Worm (Caenorhabditis elegans) whole organism, L2 larva: ENCODE results near the gene parn-1.
A peak's percentile ranks its signal among the peaks of the same experiment; 100 is the strongest.

Source experiments
- C34F6.9 ChIP-seq: fragments of 150-350 bp; optimal IDR thresholded peaks from 2 replicates; lab custom pipeline; 2014; ENCODE audit warnings: missing biosample characterization, missing genetic modification characterization
- F13H6.1 ChIP-seq: sonication (generic microtip); optimal IDR thresholded peaks from 2 replicates; lab custom pipeline; 2016; ENCODE audit warnings: missing genetic modification characterization, missing compliant biosample characterization
- R02D3.7 ChIP-seq: fragments of 150-350 bp; optimal IDR thresholded peaks from 2 replicates; lab custom pipeline; 2014; ENCODE audit warnings: missing biosample characterization, missing genetic modification characterization
- Y55F3AM.14 ChIP-seq: fragments of 200-800 bp; sonication (Bioruptor generic); optimal IDR thresholded peaks from 2 replicates; lab custom pipeline; 2018; ENCODE audit warnings: mild to moderate bottlenecking, missing genetic modification characterization, missing compliant biosample characterization
- ZK546.5 ChIP-seq: sonication (generic microtip); optimal IDR thresholded peaks from 2 replicates; lab custom pipeline; 2017; ENCODE audit warnings: missing biosample characterization, missing genetic modification characterization
- aly-2 ChIP-seq: fragments of 150-350 bp; optimal IDR thresholded peaks from 2 replicates; lab custom pipeline; 2014; ENCODE audit warnings: missing biosample characterization, missing genetic modification characterization
- ceh-16 ChIP-seq: fragments of 150-350 bp; optimal IDR thresholded peaks from 2 replicates; lab custom pipeline; 2014; ENCODE audit warnings: missing biosample characterization, missing genetic modification characterization
- ceh-82 ChIP-seq: fragments of 150-350 bp; optimal IDR thresholded peaks from 2 replicates; lab custom pipeline; 2014; ENCODE audit warnings: missing biosample characterization, missing genetic modification characterization
- crh-2 ChIP-seq: sonication (generic microtip); optimal IDR thresholded peaks from 2 replicates; lab custom pipeline; 2017; ENCODE audit warnings: missing biosample characterization, missing genetic modification characterization
- egl-27 ChIP-seq: sonication (generic microtip); optimal IDR thresholded peaks from 3 replicates; lab custom pipeline; 2017; ENCODE audit warnings: missing biosample characterization, missing genetic modification reagents, missing genetic modification characterization
- elt-1 ChIP-seq: fragments of 150-350 bp; optimal IDR thresholded peaks from 2 replicates; lab custom pipeline; 2014; ENCODE audit warnings: missing biosample characterization, missing genetic modification characterization
- elt-3 ChIP-seq: sonication (generic microtip); optimal IDR thresholded peaks from 2 replicates; lab custom pipeline; 2017; ENCODE audit warnings: missing biosample characterization, missing genetic modification characterization
- fos-1 ChIP-seq: fragments of 150-350 bp; optimal IDR thresholded peaks from 2 replicates; lab custom pipeline; 2014; ENCODE audit warnings: missing biosample characterization, missing genetic modification characterization
- gmeb-1 ChIP-seq: fragments of 150-350 bp; optimal IDR thresholded peaks from 2 replicates; lab custom pipeline; 2014; ENCODE audit warnings: missing biosample characterization, missing genetic modification characterization
- lin-11 ChIP-seq: fragments of 150-350 bp; sonication (generic microtip); optimal IDR thresholded peaks from 2 replicates; lab custom pipeline; 2014; ENCODE audit warnings: missing biosample characterization, missing genetic modification characterization, inconsistent platforms, mixed read lengths
- lin-13 ChIP-seq: fragments of 150-350 bp; optimal IDR thresholded peaks from 2 replicates; lab custom pipeline; 2014; ENCODE audit warnings: missing biosample characterization, missing genetic modification reagents, missing genetic modification characterization
- lin-39 ChIP-seq: fragments of 150-350 bp; optimal IDR thresholded peaks from 2 replicates; lab custom pipeline; 2014; ENCODE audit warnings: missing biosample characterization, missing genetic modification reagents, missing genetic modification characterization
- lsy-2 ChIP-seq, 2 experiments: fragments of 150-350 bp in 1 of 2; sonication (generic microtip) in 1 of 2; optimal IDR thresholded peaks; 2 replicates each; lab custom pipeline; 2014 to 2017; ENCODE audit warnings: missing biosample characterization in 2 of 2, missing genetic modification characterization in 2 of 2
- mab-5 ChIP-seq: fragments of 150-350 bp; optimal IDR thresholded peaks from 2 replicates; lab custom pipeline; 2014; ENCODE audit warnings: missing biosample characterization, missing genetic modification characterization
- mbf-1 ChIP-seq: sonication (generic microtip); optimal IDR thresholded peaks from 2 replicates; lab custom pipeline; 2017; ENCODE audit warnings: missing biosample characterization, missing genetic modification characterization
- nhr-10 ChIP-seq: sonication (generic microtip); optimal IDR thresholded peaks from 2 replicates; lab custom pipeline; 2017; ENCODE audit warnings: missing biosample characterization, missing genetic modification characterization
- nhr-12 ChIP-seq: fragments of 150-350 bp; optimal IDR thresholded peaks from 2 replicates; lab custom pipeline; 2014; ENCODE audit warnings: missing biosample characterization, missing genetic modification characterization
- nhr-129 ChIP-seq: fragments of 150-350 bp; optimal IDR thresholded peaks from 2 replicates; lab custom pipeline; 2014; ENCODE audit warnings: missing biosample characterization, missing genetic modification characterization
- nhr-23 ChIP-seq: fragments of 150-350 bp; optimal IDR thresholded peaks from 2 replicates; lab custom pipeline; 2014; ENCODE audit warnings: missing biosample characterization, missing genetic modification reagents, missing genetic modification characterization
- nhr-237 ChIP-seq: fragments of 150-350 bp; optimal IDR thresholded peaks from 2 replicates; lab custom pipeline; 2014; ENCODE audit warnings: missing biosample characterization, missing genetic modification characterization
- nhr-6 ChIP-seq: fragments of 150-350 bp; optimal IDR thresholded peaks from 2 replicates; lab custom pipeline; 2014; ENCODE audit warnings: missing biosample characterization, missing genetic modification characterization
- sem-4 ChIP-seq: fragments of 150-350 bp; optimal IDR thresholded peaks from 2 replicates; lab custom pipeline; 2014; ENCODE audit warnings: missing biosample characterization, missing genetic modification reagents, missing genetic modification characterization
- skn-1 ChIP-seq: sonication (generic microtip); optimal IDR thresholded peaks from 2 replicates; lab custom pipeline; 2017; ENCODE audit warnings: missing biosample characterization, missing genetic modification characterization
- sma-3 ChIP-seq: sonication (generic microtip); optimal IDR thresholded peaks from 2 replicates; lab custom pipeline; 2016; ENCODE audit warnings: missing genetic modification reagents, missing genetic modification characterization, missing compliant biosample characterization
- unc-39 ChIP-seq: fragments of 150-350 bp; optimal IDR thresholded peaks from 2 replicates; lab custom pipeline; 2014; ENCODE audit warnings: missing biosample characterization, missing genetic modification characterization
- unc-55 ChIP-seq: fragments of 150-350 bp; sonication (generic microtip); optimal IDR thresholded peaks from 3 replicates; lab custom pipeline; 2014; ENCODE audit warnings: missing biosample characterization, missing genetic modification reagents, missing genetic modification characterization
- unc-62 ChIP-seq: fragments of 150-350 bp; optimal IDR thresholded peaks from 2 replicates; lab custom pipeline; 2014; ENCODE audit warnings: missing biosample characterization, missing genetic modification reagents, missing genetic modification characterization
- zag-1 ChIP-seq: fragments of 150-350 bp; optimal IDR thresholded peaks from 2 replicates; lab custom pipeline; 2014; ENCODE audit warnings: missing biosample characterization, missing genetic modification characterization
- ztf-4 ChIP-seq: fragments of 150-350 bp; optimal IDR thresholded peaks from 2 replicates; lab custom pipeline; 2014; ENCODE audit warnings: missing biosample characterization, missing genetic modification characterization

Gene parn-1

DNA sequence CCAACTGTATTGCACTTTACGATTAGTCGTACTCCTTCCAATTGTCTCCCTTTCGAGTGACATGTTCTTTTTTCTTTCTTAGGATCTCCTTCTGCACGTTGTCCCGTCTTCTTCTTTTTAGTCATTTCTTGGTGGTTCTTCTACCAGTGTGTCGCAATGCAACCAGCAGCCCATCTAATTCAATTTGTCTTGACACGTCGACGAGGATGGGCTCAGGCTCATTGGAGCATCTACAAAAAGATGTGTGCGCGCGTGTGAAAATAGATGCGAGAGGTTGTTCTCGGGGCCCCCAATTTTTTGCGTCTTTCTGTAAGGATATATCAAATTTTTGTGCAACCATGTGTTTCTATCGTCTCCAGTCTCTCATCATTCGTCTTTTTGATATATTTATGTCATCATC lies 6.6 kb upstream of the parn-1 start:
- TF ChIP-seq zag-1 (tag; lab: Kevin White, UChicago) (peak; percentile 48), ztf-4 (tag; lab: Kevin White, UChicago) (no peak), crh-2 (tag; lab: Kevin White, UChicago) (peak; percentile 47), lin-39 (tag; lab: Kevin White, UChicago) (no peak), R02D3.7 (tag; lab: Kevin White, UChicago) (no peak), unc-55 (GFP tag; lab: Kevin White, UChicago) (no peak), elt-3 (tag; lab: Kevin White, UChicago) (no peak), egl-27 (tag; lab: Kevin White, UChicago) (no peak)

DNA sequence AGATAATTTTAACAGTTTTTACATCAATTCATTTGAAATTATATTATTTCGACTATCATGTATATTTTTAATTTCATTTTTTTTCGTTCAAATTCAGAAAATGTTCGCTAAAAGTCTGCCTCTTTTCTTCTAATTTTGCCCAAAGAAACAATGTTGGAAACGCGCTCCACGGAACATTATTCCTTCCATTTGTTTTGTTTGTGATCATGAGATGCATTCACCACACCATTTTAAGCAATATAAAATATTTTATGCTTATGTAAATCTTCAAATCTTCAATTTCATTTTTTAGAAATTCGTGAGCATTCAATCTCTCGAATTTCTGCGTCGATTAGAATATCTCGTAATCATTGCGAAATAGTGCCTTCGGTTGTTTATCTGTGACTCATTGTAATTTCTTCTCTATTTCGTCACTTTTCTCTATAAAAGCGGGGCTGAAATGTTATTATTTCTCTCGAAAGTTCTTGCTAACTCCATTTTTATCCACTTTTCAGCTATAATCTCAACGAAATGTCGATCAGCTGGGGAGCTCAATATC lies 2.4 kb upstream of the parn-1 start, which contains the start of gene istr-1:
Gene istr-1 (plus strand): TSS at position 495 of the 538 bp plus-strand sequence.
- peak; percentile 34 for TF ChIP-seq unc-55 (GFP tag; lab: Kevin White, UChicago)
- peak; percentile 12 for TF ChIP-seq fos-1 (tag; lab: Kevin White, UChicago)
- TF ChIP-seq lin-39 (tag; lab: Kevin White, UChicago) = no peak
- no peak for TF ChIP-seq ceh-82 (tag; lab: Kevin White, UChicago)
- no peak for TF ChIP-seq aly-2 (tag; lab: Kevin White, UChicago)
- no peak for TF ChIP-seq F13H6.1
- no peak for TF ChIP-seq Y55F3AM.14 (GFP tag; lab: Kevin White, UChicago)
- peak; percentile 33 for TF ChIP-seq nhr-129 (tag; lab: Kevin White, UChicago)
- TF ChIP-seq nhr-23 (tag; lab: Kevin White, UChicago) = no peak
- TF ChIP-seq mab-5 (tag; lab: Kevin White, UChicago) = no peak
- TF ChIP-seq C34F6.9 = peak; percentile 66
- TF ChIP-seq unc-62 = no peak
- peak; percentile 11 for TF ChIP-seq skn-1 (tag; lab: Kevin White, UChicago)

DNA sequence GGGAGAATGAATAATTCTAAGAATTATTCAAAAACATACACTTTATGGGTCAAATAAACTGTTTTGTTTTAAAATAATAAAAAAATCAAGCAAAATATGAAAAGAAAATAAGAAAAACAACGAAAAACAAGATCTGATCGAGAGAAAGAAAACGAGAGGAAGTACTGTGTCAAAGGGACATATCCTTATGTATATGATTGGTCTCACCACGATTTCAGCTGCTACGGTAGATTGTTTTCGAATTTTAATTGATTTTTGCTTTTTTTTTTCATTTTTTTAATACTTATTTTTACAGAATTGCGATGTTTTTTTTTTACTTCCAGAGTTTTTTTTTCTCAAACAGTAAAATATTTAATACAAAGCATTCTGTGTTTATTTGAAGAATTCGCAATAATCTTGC lies 1.7 kb upstream of the parn-1 start:
- TF ChIP-seq gmeb-1 (tag; lab: Kevin White, UChicago) = no peak
- no peak for TF ChIP-seq crh-2 (tag; lab: Kevin White, UChicago)
- TF ChIP-seq mbf-1 (tag; lab: Kevin White, UChicago) = no peak
- no peak for TF ChIP-seq unc-55 (GFP tag; lab: Kevin White, UChicago)
- no peak for TF ChIP-seq aly-2 (tag; lab: Kevin White, UChicago)
- TF ChIP-seq sem-4 (tag; lab: Kevin White, UChicago) = no peak
- TF ChIP-seq ceh-16 = no peak
- TF ChIP-seq lin-39 (tag; lab: Kevin White, UChicago) = no peak
- no peak for TF ChIP-seq sma-3 (GFP tag; lab: Kevin White, UChicago)
- no peak for TF ChIP-seq nhr-10
- TF ChIP-seq mab-5 (tag; lab: Kevin White, UChicago) = no peak
- no peak for TF ChIP-seq elt-3 (tag; lab: Kevin White, UChicago)
- TF ChIP-seq elt-1 = no peak
- TF ChIP-seq lsy-2 (tag; optimal IDR thresholded peaks at IDR 0.05; lab: Kevin White, UChicago) = no peak
- TF ChIP-seq R02D3.7 (tag; lab: Kevin White, UChicago) = no peak
- TF ChIP-seq nhr-237 = no peak
- TF ChIP-seq lin-11 (tag; lab: Kevin White, UChicago) = no peak
- no peak for TF ChIP-seq zag-1 (tag; lab: Kevin White, UChicago)
- TF ChIP-seq Y55F3AM.14 (GFP tag; lab: Kevin White, UChicago) = no peak
- no peak for TF ChIP-seq ztf-4 (tag; lab: Kevin White, UChicago)
- TF ChIP-seq, all 48 proteins: peak for 0

DNA sequence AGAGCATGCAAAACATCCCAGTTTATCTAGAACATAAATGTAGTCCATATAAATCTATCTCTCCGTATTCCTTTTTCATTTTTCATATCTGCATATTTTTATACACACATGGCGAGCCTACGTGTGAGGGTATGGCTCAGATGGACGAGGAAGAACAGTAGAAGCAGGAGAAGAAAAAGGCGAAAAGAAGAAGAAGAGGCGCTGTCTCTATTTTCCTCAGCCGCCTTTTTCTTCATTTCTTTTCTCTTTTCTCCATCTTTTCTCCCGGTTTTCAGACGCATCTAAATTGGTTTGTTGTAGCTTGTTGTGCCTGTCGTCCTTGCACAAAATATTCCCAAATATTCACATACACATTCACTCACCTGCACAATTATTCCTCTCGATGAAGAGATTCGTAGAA lies 913 bp upstream of the parn-1 start, which contains the start of gene K10C8.4:
Gene K10C8.4 (plus strand): TSS at position 301 of the 400 bp plus-strand sequence.
- TF ChIP-seq aly-2 (tag; lab: Kevin White, UChicago) = no peak
- TF ChIP-seq unc-55 (GFP tag; lab: Kevin White, UChicago) = peak; percentile 5
- no peak for TF ChIP-seq nhr-129 (tag; lab: Kevin White, UChicago)
- no peak for TF ChIP-seq elt-1
- no peak for TF ChIP-seq nhr-237
- TF ChIP-seq lin-11 (tag; lab: Kevin White, UChicago) = no peak
- TF ChIP-seq nhr-6 (tag; lab: Kevin White, UChicago) = no peak
- peak; percentile 15 for TF ChIP-seq C34F6.9
- TF ChIP-seq unc-39 = no peak
- no peak for TF ChIP-seq lin-39 (tag; lab: Kevin White, UChicago)
- TF ChIP-seq nhr-12 = no peak
- no peak for TF ChIP-seq ztf-4 (tag; lab: Kevin White, UChicago)
- TF ChIP-seq lin-13 (GFP tag; lab: Kevin White, UChicago) = no peak
- no peak for TF ChIP-seq egl-27 (tag; lab: Kevin White, UChicago)
- TF ChIP-seq nhr-23 (tag; lab: Kevin White, UChicago) = no peak
- TF ChIP-seq Y55F3AM.14 (GFP tag; lab: Kevin White, UChicago) = no peak
- TF ChIP-seq ZK546.5 = no peak
